Worm (Caenorhabditis elegans) whole organism, mixed stage, embryonic: ENCODE measurements around the gene T05H4.4.

Source experiments
- M03D4.4 ChIP-seq: sonication (generic microtip); optimal IDR thresholded peaks from 2 replicates; lab custom pipeline; 2017; ENCODE audit warnings: mild to moderate bottlenecking, missing genetic modification characterization, missing compliant biosample characterization
- bed-3 ChIP-seq: fragments of 200-800 bp; sonication (Bioruptor generic); optimal IDR thresholded peaks from 3 replicates; lab custom pipeline; 2018; ENCODE audit warnings: mild to moderate bottlenecking, missing genetic modification characterization, moderate library complexity, missing compliant biosample characterization
- blmp-1 ChIP-seq: fragments of 150-350 bp; optimal IDR thresholded peaks from 2 replicates; lab custom pipeline; 2014; ENCODE audit warnings: missing biosample characterization, missing genetic modification characterization
- ceh-39 ChIP-seq: fragments of 150-350 bp; optimal IDR thresholded peaks from 2 replicates; lab custom pipeline; 2014; ENCODE audit warnings: missing biosample characterization, missing genetic modification characterization
- ceh-43 ChIP-seq: fragments of 200-800 bp; sonication (Bioruptor generic); optimal IDR thresholded peaks from 2 replicates; lab custom pipeline; 2018; ENCODE audit warnings: mild to moderate bottlenecking, missing genetic modification characterization, moderate library complexity, missing compliant biosample characterization
- ces-1 ChIP-seq: fragments of 150-350 bp; optimal IDR thresholded peaks from 2 replicates; lab custom pipeline; 2014; ENCODE audit warnings: missing biosample characterization, missing genetic modification reagents, missing genetic modification characterization
- cnd-1 ChIP-seq: fragments of 200-800 bp; sonication (Bioruptor generic); optimal IDR thresholded peaks from 2 replicates; lab custom pipeline; 2018; ENCODE audit warnings: mild to moderate bottlenecking, missing genetic modification characterization, missing compliant biosample characterization
- drap-1 ChIP-seq: fragments of 200-800 bp; sonication (Bioruptor generic); optimal IDR thresholded peaks from 3 replicates; lab custom pipeline; 2018; ENCODE audit warnings: mild to moderate bottlenecking, missing genetic modification characterization, missing compliant biosample characterization
- elt-1 ChIP-seq: sonication (generic microtip); optimal IDR thresholded peaks from 2 replicates; lab custom pipeline; 2017; ENCODE audit warnings: missing genetic modification characterization, mild to moderate bottlenecking, missing compliant biosample characterization, antibody characterized with exemption, moderate library complexity, borderline replicate concordance; ENCODE audit not compliant: insufficient read depth
- elt-3 ChIP-seq: fragments of 150-350 bp; optimal IDR thresholded peaks from 2 replicates; lab custom pipeline; 2014; ENCODE audit warnings: missing biosample characterization, missing genetic modification characterization
- flh-1 ChIP-seq: fragments of 200-800 bp; sonication (Bioruptor generic); optimal IDR thresholded peaks from 2 replicates; lab custom pipeline; 2018; ENCODE audit warnings: mild to moderate bottlenecking, missing genetic modification characterization, moderate library complexity, missing compliant biosample characterization
- ham-2 ChIP-seq: fragments of 200-800 bp; sonication (Bioruptor generic); optimal IDR thresholded peaks from 2 replicates; lab custom pipeline; 2018; ENCODE audit warnings: mild to moderate bottlenecking, missing genetic modification characterization, missing compliant biosample characterization
- hlh-1 ChIP-seq: fragments of 150-350 bp; optimal IDR thresholded peaks from 2 replicates; lab custom pipeline; 2014; ENCODE audit warnings: missing biosample characterization, missing genetic modification reagents, missing genetic modification characterization
- lin-13 ChIP-seq: fragments of 150-350 bp; optimal IDR thresholded peaks from 2 replicates; lab custom pipeline; 2014; ENCODE audit warnings: missing biosample characterization, missing genetic modification characterization
- lin-32 ChIP-seq: fragments of 200-800 bp; sonication (Bioruptor generic); optimal IDR thresholded peaks from 2 replicates; lab custom pipeline; 2018; ENCODE audit warnings: mild to moderate bottlenecking, missing genetic modification characterization, missing compliant biosample characterization
- lsy-2 ChIP-seq: fragments of 150-350 bp; optimal IDR thresholded peaks from 2 replicates; lab custom pipeline; 2014; ENCODE audit warnings: missing biosample characterization, missing genetic modification characterization
- mab-5 ChIP-seq: fragments of 150-350 bp; optimal IDR thresholded peaks from 2 replicates; lab custom pipeline; 2014; ENCODE audit warnings: missing biosample characterization, missing genetic modification characterization
- mls-2 ChIP-seq: sonication (generic microtip); optimal IDR thresholded peaks from 2 replicates; lab custom pipeline; 2016; ENCODE audit warnings: mild to moderate bottlenecking, missing genetic modification characterization, moderate library complexity, missing compliant biosample characterization
- nhr-12 ChIP-seq: fragments of 150-350 bp; optimal IDR thresholded peaks from 2 replicates; lab custom pipeline; 2014; ENCODE audit warnings: missing biosample characterization, missing genetic modification characterization
- nhr-28 ChIP-seq: fragments of 150-350 bp; optimal IDR thresholded peaks from 2 replicates; lab custom pipeline; 2014; ENCODE audit warnings: missing biosample characterization, missing genetic modification characterization
- nhr-76 ChIP-seq: sonication (generic microtip); optimal IDR thresholded peaks from 2 replicates; lab custom pipeline; 2017; ENCODE audit warnings: missing biosample characterization, missing genetic modification characterization
- sem-2 ChIP-seq: fragments of 200-800 bp; sonication (Bioruptor generic); optimal IDR thresholded peaks from 2 replicates; lab custom pipeline; 2018; ENCODE audit warnings: mild to moderate bottlenecking, missing genetic modification characterization, missing compliant biosample characterization
- snpc-4 ChIP-seq: fragments of 150-350 bp; optimal IDR thresholded peaks from 2 replicates; lab custom pipeline; 2014; ENCODE audit warnings: missing biosample characterization, missing genetic modification characterization
- tbx-8 ChIP-seq: fragments of 200-800 bp; sonication (Bioruptor generic); optimal IDR thresholded peaks from 2 replicates; lab custom pipeline; 2018; ENCODE audit warnings: mild to moderate bottlenecking, missing genetic modification characterization, moderate library complexity, missing compliant biosample characterization
- unc-120 ChIP-seq: sonication (generic microtip); optimal IDR thresholded peaks from 2 replicates; lab custom pipeline; 2017; ENCODE audit warnings: missing genetic modification characterization, missing compliant biosample characterization; ENCODE audit not compliant: poor library complexity, severe bottlenecking
- unc-39 ChIP-seq: fragments of 150-350 bp; optimal IDR thresholded peaks from 2 replicates; lab custom pipeline; 2014; ENCODE audit warnings: missing biosample characterization, missing genetic modification characterization
- unc-62 ChIP-seq: fragments of 150-350 bp; optimal IDR thresholded peaks from 2 replicates; lab custom pipeline; 2014; ENCODE audit warnings: missing biosample characterization, missing genetic modification reagents, missing genetic modification characterization
- zip-8 ChIP-seq: fragments of 150-350 bp; optimal IDR thresholded peaks from 2 replicates; lab custom pipeline; 2014; ENCODE audit warnings: missing biosample characterization, missing genetic modification characterization
- ztf-11 ChIP-seq: fragments of 150-350 bp; optimal IDR thresholded peaks from 2 replicates; lab custom pipeline; 2014; ENCODE audit warnings: missing biosample characterization, missing genetic modification characterization

T05H4.4 gene

ce11 chrV:6450129-6451011 lies 11.7 kb downstream of the T05H4.4 start, which contains the start of gene acl-8:
TSS of gene acl-8 (plus strand) at chrV:6450870.
- TF ChIP-seq ham-2 (no peak), ceh-39 (tag; lab: Kevin White, UChicago) (no peak), cnd-1 (no peak), ztf-11 (tag; lab: Kevin White, UChicago) (no peak), nhr-28 (no peak), lin-32 (GFP tag; lab: Kevin White, UChicago) (no peak), elt-1 (tag; lab: Kevin White, UChicago) (no peak), nhr-76 (tag; lab: Kevin White, UChicago) (no peak), snpc-4 (tag; lab: Kevin White, UChicago) (no peak), lsy-2 (no peak), mls-2 (no peak), unc-120 (tag; lab: Kevin White, UChicago) (no peak), ces-1 (GFP tag; lab: Kevin White, UChicago) (no peak), unc-39 (no peak), tbx-8 (GFP tag; lab: Kevin White, UChicago) (no peak), sem-2 (no peak), mab-5 (tag; lab: Kevin White, UChicago) (no peak)

DNA sequence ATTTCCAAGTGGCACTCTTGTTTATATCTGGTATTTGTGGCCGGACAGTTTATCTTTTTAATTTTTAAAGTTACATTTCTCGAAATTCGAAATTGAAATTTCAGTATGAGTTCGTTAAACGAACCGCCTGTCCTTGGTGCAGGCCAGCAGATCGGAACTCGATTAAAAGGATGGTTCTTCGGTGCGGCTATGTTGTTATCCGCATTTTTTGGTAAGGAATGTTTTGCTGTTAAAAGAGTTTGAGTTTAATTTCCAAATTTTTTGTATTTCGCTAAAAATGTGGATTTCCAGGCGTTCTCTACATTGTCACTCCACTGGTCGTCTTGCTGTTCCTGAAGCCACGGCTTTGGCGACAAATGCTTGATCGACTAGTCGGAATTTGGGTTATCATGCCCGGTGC lies 14.4 kb downstream of the T05H4.4 start, which contains the start of gene acl-9:
Gene acl-9 (plus strand): TSS at position 105 of the 400 bp plus-strand sequence.
- no peak for TF ChIP-seq sem-2
- no peak for TF ChIP-seq M03D4.4 (tag; lab: Kevin White, UChicago)
- TF ChIP-seq snpc-4 (tag; lab: Kevin White, UChicago): no peak
- TF ChIP-seq elt-1 (tag; lab: Kevin White, UChicago): no peak
- TF ChIP-seq drap-1: no peak
- no peak for TF ChIP-seq nhr-28
- no peak for TF ChIP-seq flh-1
- TF ChIP-seq lin-13 (tag; lab: Kevin White, UChicago): no peak
- no peak for TF ChIP-seq nhr-12
- no peak for TF ChIP-seq unc-39
- TF ChIP-seq cnd-1: no peak
- no peak for TF ChIP-seq blmp-1 (tag; lab: Kevin White, UChicago)
- no peak for TF ChIP-seq ztf-11 (tag; lab: Kevin White, UChicago)
- TF ChIP-seq mab-5 (tag; lab: Kevin White, UChicago): no peak
- TF ChIP-seq ces-1 (GFP tag; lab: Kevin White, UChicago): no peak
- TF ChIP-seq zip-8 (tag; lab: Kevin White, UChicago): no peak
- no peak for TF ChIP-seq unc-120 (tag; lab: Kevin White, UChicago)
- TF ChIP-seq lsy-2: no peak

ce11 chrV:6456903-6457302 lies 18.2 kb downstream of the T05H4.4 start:
- TF ChIP-seq hlh-1 (tag; lab: Kevin White, UChicago) (peak; percentile 66), flh-1 (no peak), unc-62 (GFP tag; lab: Kevin White, UChicago) (peak; percentile 3)

- TF ChIP-seq unc-120 (tag; lab: Kevin White, UChicago) (no peak), ceh-43 (GFP tag; lab: Kevin White, UChicago) (no peak)
Measured at ce11 chrV:6458302-6458998, 19.7 kb downstream of the T05H4.4 start.

DNA sequence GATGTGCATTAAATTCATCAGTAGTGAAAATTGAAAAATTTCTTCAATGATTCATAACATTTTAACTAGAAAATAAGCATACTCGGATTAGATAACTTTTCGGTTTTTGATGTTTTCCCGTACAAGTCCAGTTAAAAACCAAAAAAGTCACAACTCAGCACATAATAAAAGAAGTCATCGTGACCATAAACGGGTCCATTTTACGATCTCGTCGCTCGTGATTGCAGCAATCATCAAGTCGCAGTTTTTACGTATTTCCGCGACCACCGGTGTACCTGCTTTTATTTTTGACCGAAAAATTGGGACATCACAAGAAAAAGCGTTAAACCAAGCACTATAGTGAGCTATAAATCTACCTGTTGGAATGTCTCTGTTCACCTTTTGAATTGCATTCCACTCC lies 22.5 kb downstream of the T05H4.4 start:
- TF ChIP-seq unc-62 (GFP tag; lab: Kevin White, UChicago) (no peak), elt-3 (tag; lab: Kevin White, UChicago) (no peak), bed-3 (no peak), snpc-4 (tag; lab: Kevin White, UChicago) (no peak), ceh-43 (GFP tag; lab: Kevin White, UChicago) (no peak)
